Worm (Caenorhabditis elegans) whole organism, young adult: ENCODE measurements around the gene clp-2.

ENCODE experiments used
- C17E4.6 ChIP-seq: fragments of 200-800 bp; sonication (Bioruptor generic); IDR thresholded peaks from 2 replicates; pipeline ENCODE4 v1.3.6; 2022; ENCODE audit warnings: missing genetic modification reagents, missing genetic modification characterization, missing compliant biosample characterization
- D2030.7 ChIP-seq: fragments of 200-800 bp; sonication (Bioruptor generic); IDR thresholded peaks from 2 replicates; pipeline ENCODE4 v1.3.6; 2022; ENCODE audit warnings: missing genetic modification reagents, missing genetic modification characterization, missing compliant biosample characterization
- F22D6.2 ChIP-seq: sonication (generic microtip); optimal IDR thresholded peaks from 2 replicates; lab custom pipeline; 2016; ENCODE audit warnings: mild to moderate bottlenecking, missing genetic modification characterization, missing compliant biosample characterization
- F33H1.4 ChIP-seq: fragments of 200-800 bp; sonication (Bioruptor generic); IDR thresholded peaks from 2 replicates; pipeline ENCODE4 v1.3.6; 2022; ENCODE audit warnings: missing genetic modification reagents, missing genetic modification characterization, missing compliant biosample characterization
- F39B2.1 ChIP-seq: fragments of 200-800 bp; sonication (Bioruptor generic); IDR thresholded peaks from 2 replicates; pipeline ENCODE4 v1.3.6; 2022; ENCODE audit warnings: missing genetic modification reagents, missing genetic modification characterization, missing compliant biosample characterization
- F57C9.4 ChIP-seq: sonication (generic microtip); optimal IDR thresholded peaks from 2 replicates; lab custom pipeline; 2017; ENCODE audit warnings: mild to moderate bottlenecking, missing genetic modification characterization, missing compliant biosample characterization
- T07F8.4 ChIP-seq: sonication (generic microtip); optimal IDR thresholded peaks from 2 replicates; lab custom pipeline; 2016; ENCODE audit warnings: mild to moderate bottlenecking, missing genetic modification characterization, moderate library complexity, missing compliant biosample characterization
- T26A5.8 ChIP-seq: sonication (generic microtip); optimal IDR thresholded peaks from 2 replicates; lab custom pipeline; 2016; ENCODE audit warnings: missing genetic modification characterization, missing compliant biosample characterization
- ama-1 ChIP-seq, 3 experiments: fragments of 150-350 bp in 1 of 3; sonication (generic microtip) in 2 of 3; optimal IDR thresholded peaks; 2 replicates each; lab custom pipeline; 2014 to 2018; ENCODE audit warnings: missing biosample characterization in 2 of 3, missing genetic modification characterization in 2 of 3, missing genetic modification reagents in 2 of 3
- aptf-2 ChIP-seq: fragments of 200-800 bp; sonication (Bioruptor generic); conservative IDR thresholded peaks from 2 replicates; pipeline ENCODE4 v1.3.6; 2022; ENCODE audit warnings: missing genetic modification reagents, missing genetic modification characterization, missing compliant biosample characterization
- aptf-3 ChIP-seq: fragments of 200-800 bp; sonication (Bioruptor generic); IDR thresholded peaks from 2 replicates; pipeline ENCODE4 v1.3.6; 2022; ENCODE audit warnings: missing genetic modification characterization, missing compliant biosample characterization
- atf-7 ChIP-seq: sonication (generic microtip); optimal IDR thresholded peaks from 2 replicates; lab custom pipeline; 2017; ENCODE audit warnings: mild to moderate bottlenecking, missing genetic modification characterization, missing compliant biosample characterization
- attf-5 ChIP-seq: fragments of 200-800 bp; sonication (Bioruptor generic); optimal IDR thresholded peaks from 2 replicates; lab custom pipeline; 2018; ENCODE audit warnings: mild to moderate bottlenecking, missing genetic modification characterization, missing compliant biosample characterization
- dox-1 ChIP-seq: fragments of 200-800 bp; sonication (Bioruptor generic); IDR thresholded peaks from 2 replicates; pipeline ENCODE4 v1.3.6; 2022; ENCODE audit warnings: missing genetic modification reagents, missing genetic modification characterization, missing compliant biosample characterization
- dpl-1 ChIP-seq: fragments of 150-350 bp; optimal IDR thresholded peaks from 2 replicates; lab custom pipeline; 2014; ENCODE audit warnings: missing biosample characterization, missing genetic modification reagents, missing genetic modification characterization
- efl-1 ChIP-seq: fragments of 150-350 bp; optimal IDR thresholded peaks from 2 replicates; lab custom pipeline; 2014; ENCODE audit warnings: missing biosample characterization, missing genetic modification reagents, missing genetic modification characterization
- ekl-4 ChIP-seq: fragments of 200-800 bp; sonication (Bioruptor generic); IDR thresholded peaks from 2 replicates; pipeline ENCODE4 v1.3.6; 2022; ENCODE audit warnings: missing genetic modification reagents, missing genetic modification characterization, missing compliant biosample characterization
- him-1 ChIP-seq: sonication (generic microtip); optimal IDR thresholded peaks from 2 replicates; lab custom pipeline; 2016; ENCODE audit warnings: missing genotype, missing genetic modification reagents, missing genetic modification characterization, missing compliant biosample characterization
- hlh-12 ChIP-seq: sonication (generic microtip); optimal IDR thresholded peaks from 2 replicates; lab custom pipeline; 2016; ENCODE audit warnings: missing genetic modification characterization, missing compliant biosample characterization
- hmg-1.2 ChIP-seq: fragments of 200-800 bp; sonication (Bioruptor generic); IDR thresholded peaks from 2 replicates; pipeline ENCODE4 v1.3.6; 2022; ENCODE audit warnings: missing genetic modification reagents, missing genetic modification characterization, missing compliant biosample characterization
- lag-1 ChIP-seq: fragments of 200-800 bp; sonication (Bioruptor generic); IDR thresholded peaks from 2 replicates; pipeline ENCODE4 v1.3.6; 2022; ENCODE audit warnings: missing genetic modification reagents, missing genetic modification characterization, missing compliant biosample characterization
- let-526 ChIP-seq: fragments of 200-800 bp; sonication (Bioruptor generic); IDR thresholded peaks from 2 replicates; pipeline ENCODE4 v1.3.6; 2022; ENCODE audit warnings: missing genetic modification reagents, missing genetic modification characterization, missing compliant biosample characterization
- lin-26 ChIP-seq: fragments of 200-800 bp; sonication (Bioruptor generic); IDR thresholded peaks from 2 replicates; pipeline ENCODE4 v1.3.6; 2022; ENCODE audit warnings: missing genetic modification reagents, missing genetic modification characterization, missing compliant biosample characterization
- lin-35 ChIP-seq, 3 experiments: fragments of 150-350 bp in 2 of 3; sonication (generic microtip) in 1 of 3; optimal IDR thresholded peaks; 2 replicates each; lab custom pipeline; 2014 to 2018; ENCODE audit warnings: missing biosample characterization in 3 of 3, missing genetic modification characterization in 3 of 3, missing genetic modification reagents in 3 of 3
- lin-54 ChIP-seq: fragments of 200-800 bp; sonication (Bioruptor generic); optimal IDR thresholded peaks from 2 replicates; lab custom pipeline; 2018; ENCODE audit warnings: mild to moderate bottlenecking, missing genetic modification characterization, missing compliant biosample characterization
- lsl-1 ChIP-seq: fragments of 200-800 bp; sonication (Bioruptor generic); optimal IDR thresholded peaks from 2 replicates; lab custom pipeline; 2018; ENCODE audit warnings: mild to moderate bottlenecking, missing genetic modification characterization, moderate library complexity, missing compliant biosample characterization
- lsy-27 ChIP-seq: sonication (generic microtip); optimal IDR thresholded peaks from 2 replicates; lab custom pipeline; 2017; ENCODE audit warnings: missing genetic modification characterization, mild to moderate bottlenecking, missing compliant biosample characterization, antibody characterized with exemption, missing genotype, borderline replicate concordance; ENCODE audit not compliant: insufficient read depth
- madf-6 ChIP-seq: fragments of 200-800 bp; sonication (Bioruptor generic); IDR thresholded peaks from 2 replicates; pipeline ENCODE4 v1.3.6; 2022; ENCODE audit warnings: missing genetic modification reagents, missing genetic modification characterization, missing compliant biosample characterization
- mcd-1 ChIP-seq: fragments of 200-800 bp; sonication (Bioruptor generic); IDR thresholded peaks from 2 replicates; pipeline ENCODE4 v1.3.6; 2022; ENCODE audit warnings: missing genetic modification reagents, missing genetic modification characterization, missing compliant biosample characterization
- mes-4 ChIP-seq: sonication (generic microtip); optimal IDR thresholded peaks from 2 replicates; lab custom pipeline; 2016; ENCODE audit warnings: missing genotype, missing genetic modification characterization, missing compliant biosample characterization
- nfya-1 ChIP-seq: sonication (generic microtip); optimal IDR thresholded peaks from 2 replicates; lab custom pipeline; 2017; ENCODE audit warnings: antibody characterized with exemption, missing compliant biosample characterization, missing genetic modification characterization, borderline replicate concordance; ENCODE audit not compliant: insufficient read depth
- nfyb-1 ChIP-seq: fragments of 200-800 bp; sonication (Bioruptor generic); IDR thresholded peaks from 2 replicates; pipeline ENCODE4 v1.3.6; 2022; ENCODE audit warnings: missing genetic modification reagents, missing genetic modification characterization, missing compliant biosample characterization
- nhr-120 ChIP-seq: fragments of 200-800 bp; sonication (Bioruptor generic); IDR thresholded peaks from 2 replicates; pipeline ENCODE4 v1.3.6; 2022; ENCODE audit warnings: missing genetic modification characterization, missing compliant biosample characterization
- nhr-27 ChIP-seq: fragments of 200-800 bp; sonication (Bioruptor generic); optimal IDR thresholded peaks from 2 replicates; lab custom pipeline; 2018; ENCODE audit warnings: mild to moderate bottlenecking, missing genetic modification characterization, moderate library complexity, missing compliant biosample characterization
- nhr-80 ChIP-seq: sonication (generic microtip); optimal IDR thresholded peaks from 2 replicates; lab custom pipeline; 2016; ENCODE audit warnings: missing genetic modification characterization, missing compliant biosample characterization
- rpc-1 ChIP-seq, 2 experiments: fragments of 150-350 bp in 1 of 2; sonication (generic microtip) in 1 of 2; optimal IDR thresholded peaks; 2 replicates each; lab custom pipeline; 2014 to 2018; ENCODE audit warnings: missing biosample characterization in 1 of 2, missing genetic modification characterization in 1 of 2, missing genetic modification reagents in 1 of 2, missing genotype in 1 of 2
- sea-2 ChIP-seq: fragments of 200-800 bp; sonication (Bioruptor generic); IDR thresholded peaks from 2 replicates; pipeline ENCODE4 v1.3.6; 2022; ENCODE audit warnings: missing genetic modification characterization, missing compliant biosample characterization
- snpc-1.3 ChIP-seq: sonication (generic microtip); optimal IDR thresholded peaks from 2 replicates; lab custom pipeline; 2017; ENCODE audit warnings: missing genetic modification characterization, mild to moderate bottlenecking, missing compliant biosample characterization, antibody characterized with exemption, moderate library complexity, missing genotype, missing genetic modification reagents; ENCODE audit not compliant: insufficient read depth
- snpc-3.4 ChIP-seq: sonication (generic microtip); optimal IDR thresholded peaks from 2 replicates; lab custom pipeline; 2017; ENCODE audit warnings: missing genetic modification characterization, mild to moderate bottlenecking, missing compliant biosample characterization, antibody characterized with exemption, moderate library complexity, missing genotype, missing genetic modification reagents
- somi-1 ChIP-seq: fragments of 200-800 bp; sonication (Bioruptor generic); optimal IDR thresholded peaks from 2 replicates; lab custom pipeline; 2018; ENCODE audit warnings: mild to moderate bottlenecking, missing genetic modification characterization, missing compliant biosample characterization
- sptf-2 ChIP-seq: fragments of 200-800 bp; sonication (Bioruptor generic); optimal IDR thresholded peaks from 2 replicates; lab custom pipeline; 2018; ENCODE audit warnings: mild to moderate bottlenecking, missing genetic modification characterization, missing compliant biosample characterization
- unc-130 ChIP-seq: sonication (generic microtip); optimal IDR thresholded peaks from 2 replicates; lab custom pipeline; 2016; ENCODE audit warnings: missing genetic modification reagents, missing genetic modification characterization, missing compliant biosample characterization
- ztf-18 ChIP-seq: sonication (generic microtip); optimal IDR thresholded peaks from 2 replicates; lab custom pipeline; 2016; ENCODE audit warnings: missing genotype, mild to moderate bottlenecking, missing genetic modification characterization, missing compliant biosample characterization

Gene clp-2

ce11 chrIII:4720620-4721227 is 16.9 kb upstream of the clp-2 start, which contains the start of gene emb-5:
emb-5 (minus strand) TSS chrIII:4720670.
- TF ChIP-seq snpc-1.3 (tag; lab: Kevin White, UChicago) (peak; percentile 9), mcd-1 (GFP tag; lab: Robert Waterston, UW) (peak; percentile 92), attf-5 (GFP tag; lab: Kevin White, UChicago) (peak; percentile 59), nfya-1 (tag; lab: Kevin White, UChicago) (no peak), madf-6 (peak; percentile 43; the same call in 1 of the 2 replicates), somi-1 (GFP tag; lab: Kevin White, UChicago) (no peak), D2030.7 (GFP tag; lab: Robert Waterston, UW) (0 out of 2 replicates have a peak, but pooled peaks have one; percentile 12), efl-1 (GFP tag; lab: Kevin White, UChicago) (peak; percentile 58), atf-7 (no peak), nhr-80 (tag; lab: Kevin White, UChicago) (no peak), dox-1 (peak; percentile 72), lin-54 (GFP tag; lab: Kevin White, UChicago) (peak; percentile 90), lsl-1 (peak; percentile 44), ztf-18 (tag; lab: Kevin White, UChicago) (peak; percentile 34), sptf-2 (GFP tag; lab: Kevin White, UChicago) (no peak), F33H1.4 (0 out of 2 replicates have a peak, but pooled peaks have one; percentile 41), dpl-1 (GFP tag; lab: Kevin White, UChicago) (peak; percentile 63), lag-1 (GFP tag; lab: Robert Waterston, UW) (no peak), lin-35 (GFP tag; optimal IDR thresholded peaks at IDR 0.05; lab: Kevin White, UChicago) (peak in 2 of 3 experiments; percentile 42 to 72), snpc-3.4 (tag; lab: Kevin White, UChicago) (peak; percentile 18), hmg-1.2 (GFP tag; lab: Robert Waterston, UW) (peak; percentile 97)
- TF ChIP-seq, all 124 proteins: peak for 15

- TF ChIP-seq ama-1 (optimal IDR thresholded peaks at IDR 0.05; lab: Kevin White, UChicago) (no peak), ama-1 (GFP tag; optimal IDR thresholded peaks at IDR 0.05; lab: Kevin White, UChicago) (no peak), F22D6.2 (tag; lab: Kevin White, UChicago) (no peak), nfya-1 (tag; lab: Kevin White, UChicago) (no peak), nhr-80 (tag; lab: Kevin White, UChicago) (no peak), snpc-1.3 (tag; lab: Kevin White, UChicago) (no peak), sea-2 (GFP tag; lab: Robert Waterston, UW) (no peak), unc-130 (GFP tag; lab: Kevin White, UChicago) (no peak), aptf-3 (GFP tag; lab: Robert Waterston, UW) (no peak), C17E4.6 (GFP tag; lab: Robert Waterston, UW) (no peak), let-526 (GFP tag; lab: Robert Waterston, UW) (no peak), aptf-2 (GFP tag; lab: Robert Waterston, UW) (no peak), F39B2.1 (no peak), lsl-1 (no peak), F57C9.4 (tag; lab: Kevin White, UChicago) (no peak), nhr-27 (tag; lab: Kevin White, UChicago) (no peak), lin-26 (no peak)
These were observed 11.3 kb upstream of the clp-2 start, which contains the start of gene him-18 for ce11 chrIII:4715088-4715487. him-18 (minus strand) TSS chrIII:4715188.

- TF ChIP-seq nfyb-1 (no peak), T26A5.8 (tag; lab: Kevin White, UChicago) (no peak), hlh-12 (tag; lab: Kevin White, UChicago) (no peak), rpc-1 (optimal IDR thresholded peaks at IDR 0.05; lab: Kevin White, UChicago) (no peak), rpc-1 (tag; optimal IDR thresholded peaks at IDR 0.05; lab: Kevin White, UChicago) (no peak), nhr-120 (GFP tag; lab: Robert Waterston, UW) (no peak), T07F8.4 (tag; lab: Kevin White, UChicago) (no peak), snpc-3.4 (tag; lab: Kevin White, UChicago) (no peak), mes-4 (no peak), him-1 (tag; lab: Kevin White, UChicago) (no peak), lsy-27 (no peak), ekl-4 (GFP tag; lab: Robert Waterston, UW) (no peak)
These were observed 5.1 kb upstream of the clp-2 start, which contains the start of gene T04A8.18 for ce11 chrIII:4708909-4709308. T04A8.18 (plus strand) TSS chrIII:4709209.
